Fruit fly (Drosophila melanogaster) whole organism, prepupa: ENCODE data around the gene Rac2.

Experiments
- CG6163 ChIP-seq: fragments of 200-800 bp; sonication (Bioruptor generic); IDR thresholded peaks from 3 replicates; pipeline ENCODE4 v1.3.6; 2022; ENCODE audit warnings: missing biosample characterization, missing genetic modification characterization
- CG6854 ChIP-seq: fragments of 200-800 bp; sonication (Bioruptor generic); optimal IDR thresholded peaks from 2 replicates; lab custom pipeline; 2017; ENCODE audit warnings: missing biosample characterization, mild to moderate bottlenecking, missing genetic modification characterization
- Eip78C ChIP-seq: fragments of 200-800 bp; sonication (Bioruptor generic); peaks from one replicate; lab custom pipeline; 2016; ENCODE audit warnings: missing biosample characterization, missing genetic modification characterization
- svp ChIP-seq: fragments of 200-800 bp; sonication (Bioruptor generic); peaks from one replicate; lab custom pipeline; 2016; ENCODE audit warnings: missing biosample characterization, missing genetic modification characterization
- topi ChIP-seq: fragments of 200-800 bp; sonication (Bioruptor generic); optimal IDR thresholded peaks from 3 replicates; lab custom pipeline; 2016; ENCODE audit warnings: missing biosample characterization, missing genetic modification characterization

Gene Rac2

dm6 chr3L:7387814-7388213, 47.2 kb downstream of the Rac2 start, which contains the start of gene CG8564:
CG8564 (minus strand) TSS chr3L:7387914.
- TF ChIP-seq svp (GFP tag; lab: Kevin White, UChicago) (peak; percentile 10), CG6163 (GFP tag; lab: Robert Waterston, UW) (no peak), topi (GFP tag; lab: Kevin White, UChicago) (no peak), Eip78C (GFP tag; lab: Kevin White, UChicago) (no peak), CG6854 (GFP tag; lab: Kevin White, UChicago) (no peak)
